Worm (Caenorhabditis elegans): ENCODE data around the gene tag-340.
"Not testable (repeated sequence)": the region's sequence is repeated elsewhere in the genome, so short reads cannot be mapped to it uniquely, and the experiment has no call there.

tag-340 gene

DNA sequence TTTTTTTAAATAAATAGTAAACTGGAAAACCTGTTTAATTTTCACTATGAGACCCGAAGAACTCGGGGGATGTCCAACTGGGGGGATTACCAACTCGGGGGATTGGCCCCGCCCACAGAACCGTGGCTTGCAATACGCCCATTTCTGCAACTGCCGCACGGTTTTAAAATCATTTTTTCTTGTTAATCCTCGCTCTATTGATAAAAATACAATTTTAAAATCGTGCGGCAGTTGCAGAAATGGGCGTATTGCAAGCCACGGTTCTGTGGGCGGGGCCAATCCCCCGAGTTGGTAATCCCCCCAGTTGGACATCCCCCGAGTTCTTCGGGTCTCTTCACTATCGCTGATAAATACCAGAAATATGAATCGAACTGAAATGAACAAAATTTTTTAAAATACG, 21.7 kb downstream of the tag-340 start, which contains the start of gene mmab-1:
mmab-1 (minus strand) TSS at position 95 of the 400 bp plus-strand sequence.
- TF ChIP-seq set-16 (GFP tag; IDR thresholded peaks at IDR 0.05) (peak; percentile 14; the same call in 1 of the 2 replicates), dmd-9 (GFP tag; IDR thresholded peaks at IDR 0.05) (peak; percentile 68; the same call in 1 of the 2 replicates), mxl-3 (GFP tag; optimal IDR thresholded peaks at IDR 0.05) (peak; percentile 3), lsy-2 (tag; optimal IDR thresholded peaks at IDR 0.05) (peak in 1 of 2 experiments; percentile 33), egl-43 (GFP tag; IDR thresholded peaks at IDR 0.05) (peak; percentile 64; the same call in 1 of the 2 replicates), hmg-1.1 (GFP tag; IDR thresholded peaks at IDR 0.05) (peak; percentile 65), nhr-42 (GFP tag; IDR thresholded peaks at IDR 0.05) (peak; percentile 74; the same call in 1 of the 2 replicates), hlh-11 (tag; optimal IDR thresholded peaks at IDR 0.05) (peak; percentile 36), mdt-29 (GFP tag; IDR thresholded peaks at IDR 0.05) (peak; percentile 41; the same call in 1 of the 2 replicates), dpl-1 (GFP tag; optimal IDR thresholded peaks at IDR 0.05) (peak; percentile 34), ctbp-1 (GFP tag; IDR thresholded peaks at IDR 0.05) (peak; percentile 85), php-3 (GFP tag; IDR thresholded peaks at IDR 0.05) (peak; percentile 29; the same call in 1 of the 2 replicates), lin-38 (GFP tag; IDR thresholded peaks at IDR 0.05) (peak; percentile 87), ceh-20 (GFP tag; IDR thresholded peaks at IDR 0.05) (peak; percentile 74), D1046.2 (GFP tag; IDR thresholded peaks at IDR 0.05) (0 out of 2 replicates have a peak, but pooled peaks have one; percentile 20), dve-1 (tag; optimal IDR thresholded peaks at IDR 0.05; ENCODE audit: insufficient read depth) (peak; percentile 29), madf-9 (GFP tag; conservative IDR thresholded peaks at IDR 0.05) (peak; percentile 65; the same call in 1 of the 2 replicates), pha-4 (GFP tag; IDR thresholded peaks at IDR 0.05) (peak; percentile 21; the same call in 1 of the 2 replicates), lim-7 (GFP tag; IDR thresholded peaks at IDR 0.05) (peak; percentile 45; the same call in 1 of the 2 replicates), F37D6.2 (tag; optimal IDR thresholded peaks at IDR 0.05) (peak; percentile 21), arid-1 (GFP tag; conservative IDR thresholded peaks at IDR 0.05) (0 out of 2 replicates have a peak, but pooled peaks have one; percentile 40), dmd-6 (GFP tag; IDR thresholded peaks at IDR 0.05) (peak; percentile 56), ces-1 (GFP tag; optimal IDR thresholded peaks at IDR 0.05) (peak; percentile 27), vab-7 (GFP tag; IDR thresholded peaks at IDR 0.05) (peak; percentile 80), snpc-1.2 (GFP tag; IDR thresholded peaks at IDR 0.05) (0 out of 2 replicates have a peak, but pooled peaks have one; percentile 20), T26A8.4 (GFP tag; IDR thresholded peaks at IDR 0.05) (peak; percentile 38), Y48G9A.11 (GFP tag; IDR thresholded peaks at IDR 0.05) (peak; percentile 49; the same call in 1 of the 2 replicates), nhr-28 (tag; optimal IDR thresholded peaks at IDR 0.05) (peak; percentile 4), lin-29 (GFP tag; IDR thresholded peaks at IDR 0.05) (0 out of 2 replicates have a peak, but pooled peaks have one; percentile 8), mes-2 (tag; optimal IDR thresholded peaks at IDR 0.05; ENCODE audit: poor library complexity, severe bottlenecking) (peak; percentile 71), mep-1 (tag; optimal IDR thresholded peaks at IDR 0.05) (peak; percentile 35), rbr-2 (tag; optimal IDR thresholded peaks at IDR 0.05) (peak; percentile 50)
- TF ChIP-seq pha-4 (tag; optimal IDR thresholded peaks at IDR 0.05): not testable (repeated sequence)

DNA sequence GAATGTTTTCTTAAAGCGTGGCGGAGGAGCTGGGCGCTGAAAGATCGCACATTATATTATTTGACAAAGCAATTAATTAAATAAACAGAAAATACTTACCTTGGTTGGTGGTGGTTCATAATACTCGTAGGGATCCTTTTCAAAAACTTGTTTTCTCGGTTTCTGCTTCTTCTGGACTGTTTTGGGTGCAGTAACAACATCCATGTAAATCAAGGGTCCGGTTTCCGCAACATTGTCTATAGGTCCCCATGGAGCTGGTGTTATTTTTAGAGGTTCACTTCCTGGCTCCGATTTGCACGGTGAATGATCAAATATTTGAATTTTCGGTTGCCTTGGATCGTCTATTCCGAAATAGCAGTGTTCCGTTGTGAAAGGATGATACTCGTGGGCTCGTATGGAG, 23.8 kb downstream of the tag-340 start:
- no peak for TF ChIP-seq ces-1 (GFP tag; optimal IDR thresholded peaks at IDR 0.05)
- 0 out of 2 replicates have a peak, but pooled peaks have one; percentile 51 for TF ChIP-seq F26F4.8 (GFP tag; conservative IDR thresholded peaks at IDR 0.05)
- no peak for TF ChIP-seq lin-38 (GFP tag; IDR thresholded peaks at IDR 0.05)
- TF ChIP-seq egl-27 (tag; optimal IDR thresholded peaks at IDR 0.05): no peak
- peak; percentile 67 for TF ChIP-seq aha-1 (tag)
- TF ChIP-seq mxl-3 (GFP tag; optimal IDR thresholded peaks at IDR 0.05): no peak
- TF ChIP-seq nhr-6 (tag; optimal IDR thresholded peaks at IDR 0.05): no peak
- no peak for TF ChIP-seq daf-8 (GFP tag; IDR thresholded peaks at IDR 0.05)
- TF ChIP-seq attf-4 (tag; optimal IDR thresholded peaks at IDR 0.05): no peak
- no peak for TF ChIP-seq mdt-29 (GFP tag; IDR thresholded peaks at IDR 0.05)
- no peak for TF ChIP-seq jun-1 (tag; optimal IDR thresholded peaks at IDR 0.05)
- TF ChIP-seq duxl-1 (tag; optimal IDR thresholded peaks at IDR 0.05; ENCODE audit: poor library complexity): no peak
- no peak for TF ChIP-seq Y5F2A.4 (GFP tag; optimal IDR thresholded peaks at IDR 0.05)
